Fruit fly (Drosophila melanogaster) whole organism, embryonic: ENCODE measurements around the gene CG5181.

ENCODE experiments used
- Antp ChIP-seq: fragments of 200-800 bp; sonication (Bioruptor generic); optimal IDR thresholded peaks from 3 replicates; lab custom pipeline; 2016; ENCODE audit warnings: missing biosample characterization, missing genetic modification characterization
- B-H2 ChIP-seq: fragments of 200-800 bp; sonication (Bioruptor generic); optimal IDR thresholded peaks from 2 replicates; lab custom pipeline; 2018; ENCODE audit warnings: missing biosample characterization, mild to moderate bottlenecking, missing genetic modification characterization
- Blimp-1 ChIP-seq: fragments of 200-800 bp; sonication (Bioruptor generic); optimal IDR thresholded peaks from 3 replicates; lab custom pipeline; 2018; ENCODE audit warnings: missing biosample characterization, missing genetic modification characterization, mild to moderate bottlenecking, moderate library complexity, missing genetic modification reagents
- BtbVII ChIP-seq: fragments of 200-800 bp; sonication (Bioruptor generic); optimal IDR thresholded peaks from 3 replicates; lab custom pipeline; 2017; ENCODE audit warnings: missing biosample characterization, mild to moderate bottlenecking, missing genetic modification characterization
- CG10274 ChIP-seq: fragments of 200-800 bp; sonication (Bioruptor generic); optimal IDR thresholded peaks from 3 replicates; lab custom pipeline; 2017; ENCODE audit warnings: missing biosample characterization, mild to moderate bottlenecking, missing genetic modification characterization
- CG10321 ChIP-seq: fragments of 200-800 bp; sonication (Bioruptor generic); IDR thresholded peaks from 2 replicates; pipeline ENCODE4 v1.3.6; 2022; ENCODE audit warnings: missing biosample characterization, missing genetic modification characterization
- CG11085 ChIP-seq: fragments of 200-800 bp; sonication (Bioruptor generic); IDR thresholded peaks from 2 replicates; pipeline ENCODE4 v1.3.6; 2022; ENCODE audit warnings: missing biosample characterization, missing genetic modification characterization
- CG11247 ChIP-seq: fragments of 200-800 bp; sonication (Bioruptor generic); IDR thresholded peaks from 2 replicates; pipeline ENCODE4 v1.3.6; 2022; ENCODE audit warnings: missing biosample characterization, missing genetic modification characterization
- CG1233 ChIP-seq: fragments of 200-800 bp; sonication (Bioruptor generic); optimal IDR thresholded peaks from 4 replicates; lab custom pipeline; 2018; ENCODE audit warnings: missing biosample characterization, mild to moderate bottlenecking, missing genetic modification characterization
- CG12659 ChIP-seq: fragments of 200-800 bp; sonication (Bioruptor generic); optimal IDR thresholded peaks from 3 replicates; lab custom pipeline; 2017; ENCODE audit warnings: mild to moderate bottlenecking, missing biosample characterization, missing genetic modification reagents, missing genetic modification characterization
- CG13287 ChIP-seq: fragments of 200-800 bp; sonication (Bioruptor generic); IDR thresholded peaks from 2 replicates; pipeline ENCODE4 v1.3.6; 2022; ENCODE audit warnings: missing biosample characterization, missing genetic modification characterization; ENCODE audit not compliant: partially characterized antibody
- CG14050 ChIP-seq: fragments of 200-800 bp; sonication (Bioruptor generic); IDR thresholded peaks from 3 replicates; pipeline ENCODE4 v1.3.6; 2022; ENCODE audit warnings: missing biosample characterization, missing genetic modification characterization
- CG15073 ChIP-seq: fragments of 200-800 bp; sonication (Bioruptor generic); optimal IDR thresholded peaks from 2 replicates; lab custom pipeline; 2016; ENCODE audit warnings: missing biosample characterization, missing genetic modification characterization
- CG1647 ChIP-seq: fragments of 200-800 bp; sonication (Bioruptor generic); optimal IDR thresholded peaks from 3 replicates; lab custom pipeline; 2016; ENCODE audit warnings: missing biosample characterization, missing genetic modification characterization
- CG17328 ChIP-seq: fragments of 200-800 bp; sonication (Bioruptor generic); IDR thresholded peaks from 2 replicates; pipeline ENCODE4 v1.3.6; 2022; ENCODE audit warnings: missing biosample characterization, missing genetic modification characterization
- CG1832 ChIP-seq: fragments of 200-800 bp; sonication (Bioruptor generic); optimal IDR thresholded peaks from 2 replicates; lab custom pipeline; 2017; ENCODE audit warnings: missing biosample characterization, mild to moderate bottlenecking, missing genetic modification characterization, inconsistent platforms
- CG2116 ChIP-seq: fragments of 200-800 bp; sonication (Bioruptor generic); optimal IDR thresholded peaks from 3 replicates; lab custom pipeline; 2018; ENCODE audit warnings: missing biosample characterization, mild to moderate bottlenecking, missing genetic modification characterization
- CG2712 ChIP-seq: fragments of 200-800 bp; optimal IDR thresholded peaks from 3 replicates; lab custom pipeline; 2019; ENCODE audit warnings: missing biosample characterization, mild to moderate bottlenecking, missing genetic modification characterization, moderate library complexity
- CG3838 ChIP-seq: fragments of 200-800 bp; sonication (Bioruptor generic); optimal IDR thresholded peaks from 3 replicates; lab custom pipeline; 2016; ENCODE audit warnings: missing biosample characterization, missing genetic modification characterization
- CG6854 ChIP-seq: fragments of 200-800 bp; sonication (Bioruptor generic); optimal IDR thresholded peaks from 3 replicates; lab custom pipeline; 2017; ENCODE audit warnings: missing biosample characterization, mild to moderate bottlenecking, missing genetic modification characterization
- CG7271 ChIP-seq: fragments of 200-800 bp; sonication (Bioruptor generic); optimal IDR thresholded peaks from 2 replicates; lab custom pipeline; 2018; ENCODE audit warnings: missing biosample characterization, mild to moderate bottlenecking, missing genetic modification characterization, moderate library complexity
- CG8765 ChIP-seq: fragments of 200-800 bp; sonication (Bioruptor generic); IDR thresholded peaks from 2 replicates; pipeline ENCODE4 v1.3.6; 2022; ENCODE audit warnings: missing biosample characterization, missing genetic modification characterization
- CG9437 ChIP-seq: fragments of 200-800 bp; sonication (Bioruptor generic); optimal IDR thresholded peaks from 2 replicates; lab custom pipeline; 2018; ENCODE audit warnings: missing biosample characterization, mild to moderate bottlenecking, missing genetic modification characterization
- CG9932 ChIP-seq: fragments of 200-800 bp; sonication (Bioruptor generic); IDR thresholded peaks from 2 replicates; pipeline ENCODE4 v1.3.6; 2022; ENCODE audit warnings: missing biosample characterization, missing genetic modification characterization
- D ChIP-seq, 2 experiments: fragments of 200-800 bp in 1 of 2; fragments of >200 bp in 1 of 2; sonication (Bioruptor generic) in 1 of 2; optimal IDR thresholded peaks; 2 replicates in 1 of 2; 3 replicates in 1 of 2; lab custom pipeline; 2017; ENCODE audit warnings: mild to moderate bottlenecking in 1 of 2, missing biosample characterization in 1 of 2, missing genetic modification characterization in 1 of 2, missing genetic modification reagents in 1 of 2
- Dad ChIP-seq: fragments of 200-800 bp; sonication (Bioruptor generic); optimal IDR thresholded peaks from 3 replicates; lab custom pipeline; 2016; ENCODE audit warnings: missing biosample characterization, missing genetic modification characterization
- Doc2 ChIP-seq: fragments of 200-800 bp; sonication (Bioruptor generic); IDR thresholded peaks from 2 replicates; pipeline ENCODE4 v1.3.6; 2022; ENCODE audit warnings: missing biosample characterization, missing genetic modification characterization
- Fer3 ChIP-seq: fragments of 200-800 bp; sonication (Bioruptor generic); optimal IDR thresholded peaks from 2 replicates; lab custom pipeline; 2018; ENCODE audit warnings: missing biosample characterization, mild to moderate bottlenecking, missing genetic modification characterization, moderate library complexity
- GATAe ChIP-seq: fragments of 200-800 bp; sonication (Bioruptor generic); conservative IDR thresholded peaks from 2 replicates; pipeline ENCODE4 v1.3.6; 2022; ENCODE audit warnings: missing biosample characterization, missing genetic modification characterization
- HLH3B ChIP-seq: fragments of 200-800 bp; sonication (Bioruptor generic); IDR thresholded peaks from 2 replicates; pipeline ENCODE4 v1.3.6; 2022; ENCODE audit warnings: missing biosample characterization, missing genetic modification characterization
- Hey ChIP-seq: fragments of 200-800 bp; sonication (Bioruptor generic); optimal IDR thresholded peaks from 3 replicates; lab custom pipeline; 2018; ENCODE audit warnings: missing biosample characterization, mild to moderate bottlenecking, missing genetic modification characterization
- Lim3 ChIP-seq: fragments of 200-800 bp; sonication (Bioruptor generic); IDR thresholded peaks from 2 replicates; pipeline ENCODE4 v1.3.6; 2022; ENCODE audit warnings: missing biosample characterization, missing genetic modification characterization
- MBD-R2 ChIP-seq: fragments of 200-800 bp; sonication (Bioruptor generic); IDR thresholded peaks from 2 replicates; pipeline ENCODE4 v1.3.6; 2022; ENCODE audit warnings: missing biosample characterization, missing genetic modification characterization
- MTF-1 ChIP-seq: fragments of 200-800 bp; sonication (Bioruptor generic); optimal IDR thresholded peaks from 2 replicates; lab custom pipeline; 2018; ENCODE audit warnings: missing biosample characterization, mild to moderate bottlenecking, missing genetic modification characterization, borderline replicate concordance
- NC2β ChIP-seq: fragments of 200-800 bp; sonication (Bioruptor generic); optimal IDR thresholded peaks from 2 replicates; lab custom pipeline; 2016; ENCODE audit warnings: missing biosample characterization, missing genetic modification characterization
- Nf-YA ChIP-seq: fragments of 200-800 bp; sonication (Bioruptor generic); IDR thresholded peaks from 2 replicates; pipeline ENCODE4 v1.3.6; 2022; ENCODE audit warnings: missing biosample characterization, missing genetic modification characterization
- NfI ChIP-seq: fragments of 200-800 bp; sonication (Bioruptor generic); optimal IDR thresholded peaks from 3 replicates; lab custom pipeline; 2018; ENCODE audit warnings: missing biosample characterization, mild to moderate bottlenecking, missing genetic modification characterization, moderate library complexity
- Ssrp ChIP-seq: fragments of 200-800 bp; sonication (Bioruptor generic); optimal IDR thresholded peaks from 2 replicates; lab custom pipeline; 2018; ENCODE audit warnings: missing biosample characterization, mild to moderate bottlenecking, missing genetic modification characterization, moderate library complexity
- ac ChIP-seq: fragments of 200-800 bp; sonication (Bioruptor generic); optimal IDR thresholded peaks from 3 replicates; lab custom pipeline; 2017; ENCODE audit warnings: missing biosample characterization, mild to moderate bottlenecking, missing genetic modification characterization
- bigmax ChIP-seq: fragments of 200-800 bp; sonication (Bioruptor generic); optimal IDR thresholded peaks from 2 replicates; lab custom pipeline; 2018; ENCODE audit warnings: missing biosample characterization, mild to moderate bottlenecking, missing genetic modification characterization
- dan ChIP-seq: fragments of 200-800 bp; sonication (Bioruptor generic); IDR thresholded peaks from 2 replicates; pipeline ENCODE4 v1.3.6; 2022; ENCODE audit warnings: missing biosample characterization, missing genetic modification characterization
- fu2 ChIP-seq: fragments of 200-800 bp; sonication (Bioruptor generic); optimal IDR thresholded peaks from 2 replicates; lab custom pipeline; 2016; ENCODE audit warnings: missing biosample characterization, missing genetic modification characterization
- gcm ChIP-seq: fragments of 200-800 bp; sonication (Bioruptor generic); optimal IDR thresholded peaks from 2 replicates; lab custom pipeline; 2019; ENCODE audit warnings: missing biosample characterization, mild to moderate bottlenecking, missing genetic modification characterization, moderate library complexity
- nerfin-1 ChIP-seq: fragments of 200-800 bp; sonication (Bioruptor generic); optimal IDR thresholded peaks from 3 replicates; lab custom pipeline; 2019; ENCODE audit warnings: missing biosample characterization, mild to moderate bottlenecking, missing genetic modification characterization, moderate library complexity
- nom ChIP-seq: fragments of 200-800 bp; sonication (Bioruptor generic); optimal IDR thresholded peaks from 2 replicates; lab custom pipeline; 2017; ENCODE audit warnings: missing biosample characterization, missing genetic modification characterization, mild to moderate bottlenecking, moderate library complexity, missing genetic modification reagents
- org-1 ChIP-seq: fragments of 200-800 bp; sonication (Bioruptor generic); optimal IDR thresholded peaks from 2 replicates; lab custom pipeline; 2017; ENCODE audit warnings: missing biosample characterization, missing genetic modification characterization
- pzg ChIP-seq: fragments of 200-800 bp; sonication (Bioruptor generic); optimal IDR thresholded peaks from 3 replicates; lab custom pipeline; 2018; ENCODE audit warnings: missing biosample characterization, mild to moderate bottlenecking, missing genetic modification characterization, moderate library complexity
- row ChIP-seq: fragments of 200-800 bp; sonication (Bioruptor generic); IDR thresholded peaks from 3 replicates; pipeline ENCODE4 v1.3.6; 2022; ENCODE audit warnings: missing biosample characterization, missing genetic modification characterization
- stc ChIP-seq: fragments of 200-800 bp; sonication (Bioruptor generic); IDR thresholded peaks from 2 replicates; pipeline ENCODE4 v1.3.6; 2022; ENCODE audit warnings: missing biosample characterization, missing genetic modification characterization
- wek ChIP-seq: fragments of 200-800 bp; sonication (Bioruptor generic); optimal IDR thresholded peaks from 3 replicates; lab custom pipeline; 2018; ENCODE audit warnings: missing biosample characterization, mild to moderate bottlenecking, missing genetic modification characterization, moderate library complexity

CG5181 gene

dm6 chr2L:7396962-7397361 lies 12.6 kb downstream of the CG5181 start:
- peak; percentile 21 for TF ChIP-seq NC2β
- peak; percentile 51 for TF ChIP-seq CG10274 (GFP tag; lab: Kevin White, UChicago)
- no peak for TF ChIP-seq CG1832 (GFP tag; lab: Kevin White, UChicago)
- peak; percentile 37 for TF ChIP-seq MTF-1 (GFP tag; lab: Kevin White, UChicago)
- TF ChIP-seq dan: no peak
- TF ChIP-seq Lim3 (GFP tag; lab: Robert Waterston, UW): no peak
- TF ChIP-seq CG10321 (GFP tag; lab: Robert Waterston, UW): 0 out of 2 replicates have a peak, but pooled peaks have one; percentile 20
- TF ChIP-seq GATAe (GFP tag; lab: Robert Waterston, UW): no peak
- peak; percentile 54 for TF ChIP-seq CG11247 (GFP tag; lab: Robert Waterston, UW)
- peak; percentile 20; the same call in 1 of the 2 replicates for TF ChIP-seq MBD-R2 (GFP tag; lab: Robert Waterston, UW)
- peak; percentile 48 for TF ChIP-seq org-1 (GFP tag; lab: Kevin White, UChicago)
- TF ChIP-seq CG6854: peak; percentile 29
- TF ChIP-seq nom (GFP tag; lab: Kevin White, UChicago): no peak
- TF ChIP-seq HLH3B: peak; percentile 79
- no peak for TF ChIP-seq bigmax (GFP tag; lab: Kevin White, UChicago)
- no peak for TF ChIP-seq Hey (tag; lab: Kevin White, UChicago)
- TF ChIP-seq Nf-YA (GFP tag; lab: Robert Waterston, UW): 0 out of 2 replicates have a peak, but pooled peaks have one; percentile 26
- no peak for TF ChIP-seq CG15073 (GFP tag; lab: Kevin White, UChicago)
- peak; percentile 19 for TF ChIP-seq gcm (GFP tag; lab: Kevin White, UChicago)
- peak; percentile 14 for TF ChIP-seq fu2 (GFP tag; lab: Kevin White, UChicago)
- peak; percentile 68 for TF ChIP-seq Blimp-1 (GFP tag; lab: Kevin White, UChicago)
- TF ChIP-seq CG9437 (GFP tag; lab: Kevin White, UChicago): peak; percentile 56
- TF ChIP-seq CG13287 (GFP tag; lab: Robert Waterston, UW): no peak
- TF ChIP-seq CG8765: no peak
- TF ChIP-seq Ssrp (tag; lab: Kevin White, UChicago): peak; percentile 52
- no peak for TF ChIP-seq ac (GFP tag; lab: Kevin White, UChicago)
- TF ChIP-seq B-H2 (GFP tag; lab: Kevin White, UChicago): no peak
- peak; percentile 60 for TF ChIP-seq CG9932 (GFP tag; lab: Robert Waterston, UW)
- no peak for TF ChIP-seq CG2116 (GFP tag; lab: Kevin White, UChicago)
- TF ChIP-seq BtbVII: peak; percentile 24
- TF ChIP-seq CG12659: peak; percentile 45
- TF ChIP-seq NfI (GFP tag; lab: Kevin White, UChicago): peak; percentile 46
- peak; percentile 67 for TF ChIP-seq stc (GFP tag; lab: Robert Waterston, UW)
- TF ChIP-seq CG3838: no peak
- peak; percentile 80 for TF ChIP-seq row (GFP tag; lab: Robert Waterston, UW)
- TF ChIP-seq D (optimal IDR thresholded peaks at IDR 0.05; lab: Kevin White, UChicago): no peak
- TF ChIP-seq D (GFP tag; optimal IDR thresholded peaks at IDR 0.05; lab: Kevin White, UChicago): peak; percentile 48
- peak; percentile 75 for TF ChIP-seq Fer3
- peak; percentile 44 for TF ChIP-seq CG1233 (GFP tag; lab: Kevin White, UChicago)
- TF ChIP-seq Dad (GFP tag; lab: Kevin White, UChicago): peak; percentile 3
- TF ChIP-seq CG1647 (GFP tag; lab: Kevin White, UChicago): no peak
- peak; percentile 74 for TF ChIP-seq CG2712 (tag; lab: Kevin White, UChicago)
- no peak; the same call in 1 of the 2 replicates for TF ChIP-seq CG17328
- no peak for TF ChIP-seq pzg (GFP tag; lab: Kevin White, UChicago)
- no peak for TF ChIP-seq wek (GFP tag; lab: Kevin White, UChicago)
- peak; percentile 34 for TF ChIP-seq Antp (GFP tag; lab: Kevin White, UChicago)
- TF ChIP-seq nerfin-1: no peak
- TF ChIP-seq Doc2 (GFP tag; lab: Robert Waterston, UW): peak; percentile 66; the same call in 1 of the 2 replicates
- TF ChIP-seq CG14050 (GFP tag; lab: Robert Waterston, UW): peak; percentile 60; the same call in 2 of the 3 replicates
- no peak for TF ChIP-seq CG7271 (tag; lab: Kevin White, UChicago)
- peak; percentile 65 for TF ChIP-seq CG11085 (GFP tag; lab: Robert Waterston, UW)
